Worm (Caenorhabditis elegans) whole organism, L4 larva: Measurements from ENCODE around the gene his-73.

Experiments
- F37D6.2 ChIP-seq: sonication (generic microtip); optimal IDR thresholded peaks from 2 replicates; lab custom pipeline; 2016; ENCODE audit warnings: mild to moderate bottlenecking, missing genetic modification characterization, missing compliant biosample characterization
- R02D3.7 ChIP-seq: fragments of 150-350 bp; sonication (generic microtip); optimal IDR thresholded peaks from 3 replicates; lab custom pipeline; 2014; ENCODE audit warnings: missing biosample characterization, missing genetic modification characterization
- T20F7.1 ChIP-seq: fragments of 200-800 bp; sonication (Bioruptor generic); optimal IDR thresholded peaks from 2 replicates; lab custom pipeline; 2018; ENCODE audit warnings: mild to moderate bottlenecking, missing genetic modification characterization, missing compliant biosample characterization
- T26A8.4 ChIP-seq: fragments of 200-800 bp; sonication (Bioruptor generic); IDR thresholded peaks from 2 replicates; pipeline ENCODE4 v1.3.6; 2022; ENCODE audit warnings: missing genetic modification characterization, missing compliant biosample characterization
- Y48G9A.11 ChIP-seq: fragments of 200-800 bp; sonication (Bioruptor generic); IDR thresholded peaks from 2 replicates; pipeline ENCODE4 v1.3.6; 2022; ENCODE audit warnings: missing genetic modification reagents, missing genetic modification characterization, missing compliant biosample characterization
- Y75B8A.6 ChIP-seq: fragments of 200-800 bp; sonication (Bioruptor generic); IDR thresholded peaks from 2 replicates; pipeline ENCODE4 v1.3.6; 2022; ENCODE audit warnings: missing genetic modification reagents, missing genetic modification characterization, missing compliant biosample characterization
- ZK337.2 ChIP-seq: fragments of 200-800 bp; sonication (Bioruptor generic); IDR thresholded peaks from 2 replicates; pipeline ENCODE4 v1.3.6; 2022; ENCODE audit warnings: missing genetic modification reagents, missing genetic modification characterization, missing compliant biosample characterization
- aly-2 ChIP-seq: sonication (generic microtip); optimal IDR thresholded peaks from 2 replicates; lab custom pipeline; 2018; ENCODE audit warnings: missing biosample characterization, missing genetic modification characterization
- arid-1 ChIP-seq: fragments of 200-800 bp; sonication (Bioruptor generic); conservative IDR thresholded peaks from 2 replicates; pipeline ENCODE4 v1.3.6; 2022; ENCODE audit warnings: missing genetic modification reagents, missing genetic modification characterization, missing compliant biosample characterization
- attf-4 ChIP-seq: sonication (generic microtip); optimal IDR thresholded peaks from 3 replicates; lab custom pipeline; 2017; ENCODE audit warnings: missing biosample characterization, missing genetic modification characterization
- ceh-32 ChIP-seq: sonication (generic microtip); optimal IDR thresholded peaks from 2 replicates; lab custom pipeline; 2016; ENCODE audit warnings: mild to moderate bottlenecking, missing genetic modification characterization, missing compliant biosample characterization; ENCODE audit not compliant: poor library complexity
- cey-2 ChIP-seq: sonication (generic microtip); optimal IDR thresholded peaks from 3 replicates; lab custom pipeline; 2017; ENCODE audit warnings: missing genetic modification characterization, mild to moderate bottlenecking, missing compliant biosample characterization, antibody characterized with exemption, borderline replicate concordance; ENCODE audit not compliant: insufficient read depth
- daf-12 ChIP-seq: fragments of 150-350 bp; optimal IDR thresholded peaks from 2 replicates; lab custom pipeline; 2014; ENCODE audit warnings: missing biosample characterization, missing genetic modification reagents, missing genetic modification characterization
- dmd-6 ChIP-seq: fragments of 200-800 bp; sonication (Bioruptor generic); IDR thresholded peaks from 2 replicates; pipeline ENCODE4 v1.3.6; 2022; ENCODE audit warnings: missing genetic modification reagents, missing genetic modification characterization, missing compliant biosample characterization
- dmd-8 ChIP-seq: fragments of 200-800 bp; sonication (Bioruptor generic); IDR thresholded peaks from 2 replicates; pipeline ENCODE4 v1.3.6; 2022; ENCODE audit warnings: missing genetic modification characterization, missing compliant biosample characterization
- dmd-9 ChIP-seq: fragments of 200-800 bp; sonication (Bioruptor generic); IDR thresholded peaks from 2 replicates; pipeline ENCODE4 v1.3.6; 2022; ENCODE audit warnings: missing genetic modification reagents, missing genetic modification characterization, missing compliant biosample characterization
- dpl-1 ChIP-seq: fragments of 150-350 bp; optimal IDR thresholded peaks from 2 replicates; lab custom pipeline; 2014; ENCODE audit warnings: missing biosample characterization, missing genetic modification reagents, missing genetic modification characterization
- duxl-1 ChIP-seq: sonication (generic microtip); optimal IDR thresholded peaks from 2 replicates; lab custom pipeline; 2016; ENCODE audit warnings: mild to moderate bottlenecking, missing genetic modification characterization, moderate library complexity, missing compliant biosample characterization; ENCODE audit not compliant: poor library complexity
- dve-1 ChIP-seq: sonication (generic microtip); optimal IDR thresholded peaks from 2 replicates; lab custom pipeline; 2017; ENCODE audit warnings: antibody characterized with exemption, mild to moderate bottlenecking, missing genetic modification characterization, missing compliant biosample characterization; ENCODE audit not compliant: insufficient read depth
- egl-43 ChIP-seq: fragments of 200-800 bp; sonication (Bioruptor generic); IDR thresholded peaks from 2 replicates; pipeline ENCODE4 v1.3.6; 2022; ENCODE audit warnings: missing genetic modification reagents, missing genetic modification characterization, missing compliant biosample characterization
- fkh-10 ChIP-seq: fragments of 150-350 bp; optimal IDR thresholded peaks from 2 replicates; lab custom pipeline; 2014; ENCODE audit warnings: missing biosample characterization, missing genetic modification reagents, missing genetic modification characterization
- fos-1 ChIP-seq: fragments of 150-350 bp; optimal IDR thresholded peaks from 2 replicates; lab custom pipeline; 2014; ENCODE audit warnings: missing biosample characterization, missing genetic modification characterization
- gei-8 ChIP-seq: fragments of 200-800 bp; sonication (Bioruptor generic); optimal IDR thresholded peaks from 2 replicates; lab custom pipeline; 2018; ENCODE audit warnings: mild to moderate bottlenecking, missing genetic modification characterization, missing compliant biosample characterization
- hlh-11 ChIP-seq: fragments of 200-800 bp; sonication (Bioruptor generic); optimal IDR thresholded peaks from 2 replicates; lab custom pipeline; 2018; ENCODE audit warnings: mild to moderate bottlenecking, missing genetic modification characterization, missing compliant biosample characterization
- hlh-30 ChIP-seq: sonication (generic microtip); optimal IDR thresholded peaks from 2 replicates; lab custom pipeline; 2017; ENCODE audit warnings: antibody characterized with exemption, mild to moderate bottlenecking, missing genetic modification characterization, missing compliant biosample characterization; ENCODE audit not compliant: insufficient read depth
- hmg-1.1 ChIP-seq: fragments of 200-800 bp; sonication (Bioruptor generic); IDR thresholded peaks from 2 replicates; pipeline ENCODE4 v1.3.6; 2022; ENCODE audit warnings: missing genetic modification reagents, missing genetic modification characterization, missing compliant biosample characterization
- lim-7 ChIP-seq: fragments of 200-800 bp; sonication (Bioruptor generic); IDR thresholded peaks from 2 replicates; pipeline ENCODE4 v1.3.6; 2022; ENCODE audit warnings: missing genetic modification characterization, missing compliant biosample characterization
- lin-1 ChIP-seq: fragments of 200-800 bp; sonication (Bioruptor generic); IDR thresholded peaks from 2 replicates; pipeline ENCODE4 v1.3.6; 2022; ENCODE audit warnings: missing genetic modification reagents, missing genetic modification characterization, missing compliant biosample characterization
- lin-15B ChIP-seq: fragments of 150-350 bp; sonication (generic microtip); optimal IDR thresholded peaks from 3 replicates; lab custom pipeline; 2014; ENCODE audit warnings: missing biosample characterization, missing genetic modification characterization
- lin-39 ChIP-seq: fragments of 150-350 bp; optimal IDR thresholded peaks from 2 replicates; lab custom pipeline; 2014; ENCODE audit warnings: missing biosample characterization, missing genetic modification reagents, missing genetic modification characterization
- lir-3 ChIP-seq: sonication (generic microtip); optimal IDR thresholded peaks from 2 replicates; lab custom pipeline; 2016; ENCODE audit warnings: mild to moderate bottlenecking, missing genetic modification characterization, missing compliant biosample characterization
- lsy-2 ChIP-seq, 2 experiments: fragments of 150-350 bp in 1 of 2; sonication (generic microtip) in 1 of 2; optimal IDR thresholded peaks; 2 replicates each; lab custom pipeline; 2014 to 2017; ENCODE audit warnings: missing biosample characterization in 2 of 2, missing genetic modification characterization in 2 of 2
- mdl-1 ChIP-seq, 2 experiments: fragments of 150-350 bp in 1 of 2; sonication (generic microtip) in 1 of 2; optimal IDR thresholded peaks; 2 replicates each; lab custom pipeline; 2014 to 2017; ENCODE audit warnings: missing biosample characterization in 2 of 2, missing genetic modification characterization in 2 of 2
- mes-2 ChIP-seq: sonication (generic microtip); optimal IDR thresholded peaks from 2 replicates; lab custom pipeline; 2016; ENCODE audit warnings: missing genotype, mild to moderate bottlenecking, missing genetic modification characterization, missing compliant biosample characterization; ENCODE audit not compliant: poor library complexity, severe bottlenecking
- mxl-3 ChIP-seq: fragments of 200-800 bp; sonication (Bioruptor generic); optimal IDR thresholded peaks from 2 replicates; lab custom pipeline; 2018; ENCODE audit warnings: mild to moderate bottlenecking, missing genetic modification characterization, missing compliant biosample characterization
- nhr-10 ChIP-seq: fragments of 150-350 bp; optimal IDR thresholded peaks from 2 replicates; lab custom pipeline; 2014; ENCODE audit warnings: missing biosample characterization, missing genetic modification characterization
- nhr-11 ChIP-seq: fragments of 150-350 bp; optimal IDR thresholded peaks from 2 replicates; lab custom pipeline; 2014; ENCODE audit warnings: missing biosample characterization, missing genetic modification characterization
- nhr-25 ChIP-seq: sonication (generic microtip); optimal IDR thresholded peaks from 2 replicates; lab custom pipeline; 2017; ENCODE audit warnings: missing genetic modification characterization, mild to moderate bottlenecking, missing compliant biosample characterization, antibody characterized with exemption, moderate library complexity, borderline replicate concordance; ENCODE audit not compliant: insufficient read depth
- pha-4 ChIP-seq, 2 experiments: fragments of 150-350 bp in 1 of 2; fragments of 200-800 bp in 1 of 2; sonication (Bioruptor generic) in 1 of 2; IDR thresholded peaks in 1 of 2; optimal IDR thresholded peaks in 1 of 2; 2 replicates each; pipeline versions ENCODE4 v1.3.6 to Lab custom; 2014 to 2022; ENCODE audit warnings: missing genetic modification characterization in 2 of 2, missing genetic modification reagents in 2 of 2, missing biosample characterization in 1 of 2, missing compliant biosample characterization in 1 of 2
- rbr-2 ChIP-seq: sonication (generic microtip); optimal IDR thresholded peaks from 2 replicates; lab custom pipeline; 2016; ENCODE audit warnings: missing genotype, missing genetic modification characterization, missing compliant biosample characterization
- saeg-2 ChIP-seq: fragments of 200-800 bp; sonication (Bioruptor generic); IDR thresholded peaks from 2 replicates; pipeline ENCODE4 v1.3.6; 2022; ENCODE audit warnings: missing genetic modification reagents, missing genetic modification characterization, missing compliant biosample characterization
- sdz-12 ChIP-seq: fragments of 200-800 bp; sonication (Bioruptor generic); optimal IDR thresholded peaks from 2 replicates; lab custom pipeline; 2018; ENCODE audit warnings: mild to moderate bottlenecking, missing genetic modification characterization, missing compliant biosample characterization
- set-16 ChIP-seq: fragments of 200-800 bp; sonication (Bioruptor generic); IDR thresholded peaks from 2 replicates; pipeline ENCODE4 v1.3.6; 2022; ENCODE audit warnings: missing genetic modification reagents, missing genetic modification characterization, missing compliant biosample characterization
- snpc-4 ChIP-seq: fragments of 150-350 bp; optimal IDR thresholded peaks from 2 replicates; lab custom pipeline; 2014; ENCODE audit warnings: missing biosample characterization, missing genetic modification characterization
- tag-97 ChIP-seq: fragments of 200-800 bp; sonication (Bioruptor generic); IDR thresholded peaks from 2 replicates; pipeline ENCODE4 v1.3.6; 2022; ENCODE audit warnings: missing genetic modification characterization, missing compliant biosample characterization
- vab-7 ChIP-seq: fragments of 200-800 bp; sonication (Bioruptor generic); IDR thresholded peaks from 2 replicates; pipeline ENCODE4 v1.3.6; 2022; ENCODE audit warnings: missing genetic modification reagents, missing genetic modification characterization, missing compliant biosample characterization
- zag-1 ChIP-seq: fragments of 150-350 bp; optimal IDR thresholded peaks from 2 replicates; lab custom pipeline; 2014; ENCODE audit warnings: missing biosample characterization, missing genetic modification characterization
- zfp-2 ChIP-seq: sonication (generic microtip); optimal IDR thresholded peaks from 2 replicates; lab custom pipeline; 2016; ENCODE audit warnings: mild to moderate bottlenecking, missing genetic modification characterization, missing compliant biosample characterization
- zip-2 ChIP-seq: fragments of 150-350 bp; optimal IDR thresholded peaks from 2 replicates; lab custom pipeline; 2014; ENCODE audit warnings: missing biosample characterization, missing genetic modification characterization

Gene his-73

DNA sequence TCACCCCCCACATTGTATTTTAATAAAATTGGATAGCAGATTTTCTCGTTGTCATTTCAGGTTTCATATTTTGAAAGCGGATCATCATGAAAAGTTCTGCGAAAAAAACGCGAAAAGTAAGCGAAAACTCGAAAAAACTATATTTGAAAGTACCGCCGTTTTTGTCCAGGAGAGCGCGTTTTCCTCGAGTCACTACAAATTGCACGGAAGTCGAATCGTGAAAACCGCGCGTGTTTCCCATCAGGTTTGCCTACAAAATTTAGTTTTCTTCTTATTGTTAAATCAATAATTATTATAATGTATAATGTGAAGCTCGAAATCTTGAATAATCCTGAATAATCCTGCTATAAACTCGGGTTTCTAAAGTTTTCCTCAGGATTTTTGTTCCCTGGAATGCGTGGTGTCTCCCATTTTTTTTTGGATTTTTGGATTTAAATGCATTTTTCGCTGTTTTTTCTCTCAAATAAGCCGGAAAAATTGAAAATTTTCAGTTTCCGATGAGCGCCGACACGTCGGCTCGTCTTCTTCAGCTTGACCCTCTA, 16.2 kb downstream of the his-73 start, which contains the start of gene btf-1 (continued):
- TF ChIP-seq nhr-25 (tag; lab: Kevin White, UChicago): peak; percentile 76
- TF ChIP-seq mxl-3 (GFP tag; lab: Kevin White, UChicago): no peak
- peak; percentile 94 for TF ChIP-seq dpl-1 (GFP tag; lab: Kevin White, UChicago)
- TF ChIP-seq aly-2 (tag; lab: Kevin White, UChicago): no peak
- TF ChIP-seq F37D6.2: peak; percentile 52
- peak; percentile 52 for TF ChIP-seq nhr-11 (tag; lab: Kevin White, UChicago)
- TF ChIP-seq R02D3.7: no peak
- TF ChIP-seq fkh-10 (GFP tag; lab: Kevin White, UChicago): peak; percentile 61
- TF ChIP-seq zfp-2 (tag; lab: Kevin White, UChicago): no peak
- peak; percentile 84 for TF ChIP-seq mes-2 (tag; lab: Kevin White, UChicago)
- peak; percentile 59 for TF ChIP-seq sdz-12 (GFP tag; lab: Kevin White, UChicago)
- TF ChIP-seq gei-8: peak; percentile 9
- peak; percentile 36 for TF ChIP-seq hlh-30 (tag; lab: Kevin White, UChicago)
- no peak for TF ChIP-seq attf-4 (tag; lab: Kevin White, UChicago)
- TF ChIP-seq fos-1: peak; percentile 42
- TF ChIP-seq mdl-1 (tag; optimal IDR thresholded peaks at IDR 0.05; lab: Kevin White, UChicago): peak in 1 of 2 experiments; percentile 37
- no peak for TF ChIP-seq ZK337.2 (GFP tag; lab: Robert Waterston, UW)
- peak; percentile 54 for TF ChIP-seq lir-3 (tag; lab: Kevin White, UChicago)
- peak; percentile 69 for TF ChIP-seq T26A8.4 (GFP tag; lab: Robert Waterston, UW)
- no peak for TF ChIP-seq vab-7 (GFP tag; lab: Robert Waterston, UW)
- TF ChIP-seq Y75B8A.6: no peak
- peak; percentile 70 for TF ChIP-seq zip-2 (tag; lab: Kevin White, UChicago)
- TF ChIP-seq duxl-1 (tag; lab: Kevin White, UChicago): peak; percentile 78
- peak; percentile 92 for TF ChIP-seq dve-1 (tag; lab: Kevin White, UChicago)
- TF ChIP-seq T20F7.1 (GFP tag; lab: Kevin White, UChicago): no peak
- peak; percentile 18 to 82 for TF ChIP-seq lsy-2 (tag; optimal IDR thresholded peaks at IDR 0.05; lab: Kevin White, UChicago)
- peak; percentile 59; the same call in 1 of the 2 replicates for TF ChIP-seq hmg-1.1 (GFP tag; lab: Robert Waterston, UW)
- no peak for TF ChIP-seq lin-39 (tag; lab: Kevin White, UChicago)
- TF ChIP-seq set-16 (GFP tag; lab: Robert Waterston, UW): no peak
- peak; percentile 50; the same call in 1 of the 2 replicates for TF ChIP-seq pha-4 (GFP tag; IDR thresholded peaks at IDR 0.05; lab: Robert Waterston, UW)
- no peak for TF ChIP-seq pha-4 (tag; optimal IDR thresholded peaks at IDR 0.05; lab: Kevin White, UChicago)
- no peak for TF ChIP-seq daf-12 (tag; lab: Kevin White, UChicago)
- TF ChIP-seq arid-1 (GFP tag; lab: Robert Waterston, UW): peak; percentile 65; the same call in 1 of the 2 replicates
- TF ChIP-seq dmd-8: no peak
- TF ChIP-seq rbr-2 (tag; lab: Kevin White, UChicago): peak; percentile 76
- TF ChIP-seq lin-1 (GFP tag; lab: Robert Waterston, UW): no peak
- TF ChIP-seq ceh-32 (tag; lab: Kevin White, UChicago): no peak
- no peak for TF ChIP-seq tag-97 (GFP tag; lab: Robert Waterston, UW)
- no peak for TF ChIP-seq saeg-2 (GFP tag; lab: Robert Waterston, UW)
- no peak for TF ChIP-seq lim-7 (GFP tag; lab: Robert Waterston, UW)
- TF ChIP-seq Y48G9A.11 (GFP tag; lab: Robert Waterston, UW): peak; percentile 27; the same call in 1 of the 2 replicates
- TF ChIP-seq egl-43 (GFP tag; lab: Robert Waterston, UW): 0 out of 2 replicates have a peak, but pooled peaks have one; percentile 38
- TF ChIP-seq lin-15B: peak; percentile 0
- TF ChIP-seq dmd-9: peak; percentile 50; the same call in 1 of the 2 replicates
- TF ChIP-seq hlh-11: peak; percentile 60
- TF ChIP-seq zag-1 (tag; lab: Kevin White, UChicago): no peak
- TF ChIP-seq nhr-10 (tag; lab: Kevin White, UChicago): no peak
- TF ChIP-seq dmd-6: peak; percentile 38
- peak; percentile 16 for TF ChIP-seq snpc-4 (tag; lab: Kevin White, UChicago)
- TF ChIP-seq cey-2 (tag; lab: Kevin White, UChicago): no peak
